Fruit fly (Drosophila melanogaster): Measurements from ENCODE around the gene X11Lbeta.

Gene X11Lbeta

DNA sequence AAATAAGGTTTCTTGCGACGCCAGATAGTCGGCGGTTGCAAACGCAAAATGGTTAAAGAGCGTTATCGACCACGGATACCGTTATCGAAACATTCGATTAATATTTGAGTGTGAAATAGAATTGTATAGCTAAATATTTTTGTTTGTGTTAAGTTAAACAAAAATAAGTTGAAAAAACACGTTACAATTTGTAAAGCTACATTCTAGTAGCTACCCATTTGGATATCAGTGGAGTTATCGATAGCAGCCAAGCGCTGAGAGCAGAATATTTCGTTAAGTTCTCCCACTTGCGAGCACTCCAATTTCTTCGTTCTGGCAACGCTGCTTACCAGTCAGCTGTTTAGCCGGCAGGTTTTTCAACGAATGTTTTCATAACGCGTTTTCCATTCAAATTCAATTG is 31.7 kb upstream of the X11Lbeta start, which contains the start of the genes Hmr and CG2124 (continued):
- TF ChIP-seq Ets97D (GFP tag; optimal IDR thresholded peaks at IDR 0.05) (peak; percentile 4), CG6175 (GFP tag; IDR thresholded peaks at IDR 0.05) (no peak), dati (GFP tag; IDR thresholded peaks at IDR 0.05) (no peak), Stat92E (GFP tag; optimal IDR thresholded peaks at IDR 0.05) (peak in 1 of 3 experiments; percentile 30), da (GFP tag; optimal IDR thresholded peaks at IDR 0.05) (no peak), ttk (GFP tag; IDR thresholded peaks at IDR 0.05) (no peak), zf30C (GFP tag; optimal IDR thresholded peaks at IDR 0.05) (no peak), al (GFP tag; IDR thresholded peaks at IDR 0.05) (no peak), CG10267 (tag; optimal IDR thresholded peaks at IDR 0.05) (peak; percentile 32), corto (GFP tag; optimal IDR thresholded peaks at IDR 0.05) (no peak), CG3407 (GFP tag; optimal IDR thresholded peaks at IDR 0.05) (no peak), CG18764 (GFP tag; optimal IDR thresholded peaks at IDR 0.05) (no peak), CG11504 (tag; optimal IDR thresholded peaks at IDR 0.05) (no peak), croc (GFP tag; conservative IDR thresholded peaks at IDR 0.05) (no peak), Atf6 (GFP tag; IDR thresholded peaks at IDR 0.05) (no peak), sqz (GFP tag; optimal IDR thresholded peaks at IDR 0.05) (no peak), CG13287 (GFP tag; IDR thresholded peaks at IDR 0.05; ENCODE audit: partially characterized antibody) (peak; percentile 91), luna (GFP tag; optimal IDR thresholded peaks at IDR 0.05) (no peak), HLH4C (GFP tag; IDR thresholded peaks at IDR 0.05; ENCODE audit: partially characterized antibody) (peak; percentile 88), CG1647 (GFP tag; optimal IDR thresholded peaks at IDR 0.05) (no peak), CG17359 (tag; optimal IDR thresholded peaks at IDR 0.05) (no peak), ssp (GFP tag; IDR thresholded peaks at IDR 0.05) (no peak), Rx (GFP tag; IDR thresholded peaks at IDR 0.05) (no peak), CG9215 (GFP tag; IDR thresholded peaks at IDR 0.05) (peak; percentile 64), Ssrp (tag; optimal IDR thresholded peaks at IDR 0.05) (no peak), Tbp (GFP tag; optimal IDR thresholded peaks at IDR 0.05) (no peak), br (optimal IDR thresholded peaks at IDR 0.05) (no peak), Mad (GFP tag; optimal IDR thresholded peaks at IDR 0.05) (no peak), YL-1 (GFP tag; optimal IDR thresholded peaks at IDR 0.05) (peak; percentile 14), CG11560 (tag; IDR thresholded peaks at IDR 0.05) (peak; percentile 95), Fer1 (GFP tag; optimal IDR thresholded peaks at IDR 0.05) (no peak), Oli (tag; optimal IDR thresholded peaks at IDR 0.05) (no peak), tio (GFP tag; optimal IDR thresholded peaks at IDR 0.05) (no peak), Abd-B (GFP tag; optimal IDR thresholded peaks at IDR 0.05) (no peak), inv (GFP tag; IDR thresholded peaks at IDR 0.05; ENCODE audit: partially characterized antibody) (peak; percentile 50), gsb-n (tag; optimal IDR thresholded peaks at IDR 0.05) (no peak), CG8281 (tag; optimal IDR thresholded peaks at IDR 0.05) (no peak), Dll (GFP tag; IDR thresholded peaks at IDR 0.05; ENCODE audit: partially characterized antibody) (peak; percentile 87), CG15601 (tag; optimal IDR thresholded peaks at IDR 0.05) (peak; percentile 67), so (GFP tag; IDR thresholded peaks at IDR 0.05) (no peak), CG10959 (GFP tag; IDR thresholded peaks at IDR 0.05) (no peak), CG8388 (GFP tag; optimal IDR thresholded peaks at IDR 0.05) (no peak), Dip2 (GFP tag; IDR thresholded peaks at IDR 0.05) (no peak), ken (GFP tag; IDR thresholded peaks at IDR 0.05) (no peak), twi (tag; optimal IDR thresholded peaks at IDR 0.05) (no peak), ac (GFP tag; optimal IDR thresholded peaks at IDR 0.05) (no peak), CG9727 (GFP tag; optimal IDR thresholded peaks at IDR 0.05) (no peak), btn (GFP tag; optimal IDR thresholded peaks at IDR 0.05) (no peak), Jarid2 (GFP tag; optimal IDR thresholded peaks at IDR 0.05) (no peak), CG32767 (GFP tag; IDR thresholded peaks at IDR 0.05) (no peak), B-H1 (GFP tag; IDR thresholded peaks at IDR 0.05) (no peak), Trl (optimal IDR thresholded peaks at IDR 0.05) (peak; percentile 28 to 47), Trl (GFP tag; optimal IDR thresholded peaks at IDR 0.05) (no peak)
